Worm (Caenorhabditis elegans): ENCODE results near the gene hxk-3.
A peak's percentile ranks its signal among the peaks of the same experiment; 100 is the strongest.

DNA sequence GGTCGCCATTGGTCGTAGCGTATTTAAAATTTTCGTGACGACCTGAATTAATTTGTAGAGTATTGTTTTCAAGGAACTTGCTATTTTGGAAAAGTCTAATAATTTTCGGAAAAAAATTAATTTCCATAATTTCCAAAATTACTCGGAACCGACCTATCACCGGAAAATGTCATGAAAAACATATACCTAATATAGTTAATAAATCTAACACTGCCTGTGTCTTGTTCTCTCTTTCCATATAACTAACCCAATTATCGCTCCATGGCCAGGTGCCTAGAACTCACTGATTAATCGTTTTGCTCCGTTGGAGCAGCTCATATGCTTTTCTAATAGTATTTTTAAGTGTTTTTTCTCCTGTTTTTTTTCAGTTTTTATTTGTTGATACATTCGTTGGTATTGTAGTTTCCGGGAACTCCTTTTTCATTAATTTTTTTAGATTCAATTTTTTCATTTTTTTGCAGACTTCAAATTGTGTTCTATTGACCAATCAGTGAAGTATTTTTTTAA is 12.4 kb upstream of the hxk-3 start, which contains the start of gene Y77E11A.16:
- TF ChIP-seq lin-15B (tag; optimal IDR thresholded peaks at IDR 0.05) (no peak), fos-1 (tag; optimal IDR thresholded peaks at IDR 0.05) (no peak), nhr-11 (tag; optimal IDR thresholded peaks at IDR 0.05) (peak; percentile 53), nhr-77 (tag; optimal IDR thresholded peaks at IDR 0.05) (no peak), tbx-2 (tag; optimal IDR thresholded peaks at IDR 0.05) (no peak), nhr-28 (tag; optimal IDR thresholded peaks at IDR 0.05) (no peak), nhr-25 (tag; optimal IDR thresholded peaks at IDR 0.05) (no peak), ama-1 (optimal IDR thresholded peaks at IDR 0.05) (no peak)

Data from whole organism, L3 larva.